Worm (Caenorhabditis elegans) whole organism, mixed stage, embryonic: ENCODE measurements around the gene T10B10.4.

Source experiments
- M03D4.4 ChIP-seq: sonication (generic microtip); optimal IDR thresholded peaks from 2 replicates; lab custom pipeline; 2017; ENCODE audit warnings: mild to moderate bottlenecking, missing genetic modification characterization, missing compliant biosample characterization
- bed-3 ChIP-seq: fragments of 200-800 bp; sonication (Bioruptor generic); optimal IDR thresholded peaks from 3 replicates; lab custom pipeline; 2018; ENCODE audit warnings: mild to moderate bottlenecking, missing genetic modification characterization, moderate library complexity, missing compliant biosample characterization
- blmp-1 ChIP-seq: fragments of 150-350 bp; optimal IDR thresholded peaks from 2 replicates; lab custom pipeline; 2014; ENCODE audit warnings: missing biosample characterization, missing genetic modification characterization
- ceh-39 ChIP-seq: fragments of 150-350 bp; optimal IDR thresholded peaks from 2 replicates; lab custom pipeline; 2014; ENCODE audit warnings: missing biosample characterization, missing genetic modification characterization
- ceh-83 ChIP-seq: fragments of 200-800 bp; sonication (Bioruptor generic); optimal IDR thresholded peaks from 2 replicates; lab custom pipeline; 2018; ENCODE audit warnings: mild to moderate bottlenecking, missing genetic modification characterization, missing compliant biosample characterization
- ces-1 ChIP-seq: fragments of 150-350 bp; optimal IDR thresholded peaks from 2 replicates; lab custom pipeline; 2014; ENCODE audit warnings: missing biosample characterization, missing genetic modification reagents, missing genetic modification characterization
- cnd-1 ChIP-seq: fragments of 200-800 bp; sonication (Bioruptor generic); optimal IDR thresholded peaks from 2 replicates; lab custom pipeline; 2018; ENCODE audit warnings: mild to moderate bottlenecking, missing genetic modification characterization, missing compliant biosample characterization
- drap-1 ChIP-seq: fragments of 200-800 bp; sonication (Bioruptor generic); optimal IDR thresholded peaks from 3 replicates; lab custom pipeline; 2018; ENCODE audit warnings: mild to moderate bottlenecking, missing genetic modification characterization, missing compliant biosample characterization
- elt-1 ChIP-seq: sonication (generic microtip); optimal IDR thresholded peaks from 2 replicates; lab custom pipeline; 2017; ENCODE audit warnings: missing genetic modification characterization, mild to moderate bottlenecking, missing compliant biosample characterization, antibody characterized with exemption, moderate library complexity, borderline replicate concordance; ENCODE audit not compliant: insufficient read depth
- elt-3 ChIP-seq: fragments of 150-350 bp; optimal IDR thresholded peaks from 2 replicates; lab custom pipeline; 2014; ENCODE audit warnings: missing biosample characterization, missing genetic modification characterization
- flh-1 ChIP-seq: fragments of 200-800 bp; sonication (Bioruptor generic); optimal IDR thresholded peaks from 2 replicates; lab custom pipeline; 2018; ENCODE audit warnings: mild to moderate bottlenecking, missing genetic modification characterization, moderate library complexity, missing compliant biosample characterization
- ham-2 ChIP-seq: fragments of 200-800 bp; sonication (Bioruptor generic); optimal IDR thresholded peaks from 2 replicates; lab custom pipeline; 2018; ENCODE audit warnings: mild to moderate bottlenecking, missing genetic modification characterization, missing compliant biosample characterization
- hlh-1 ChIP-seq: fragments of 150-350 bp; optimal IDR thresholded peaks from 2 replicates; lab custom pipeline; 2014; ENCODE audit warnings: missing biosample characterization, missing genetic modification reagents, missing genetic modification characterization
- lin-13 ChIP-seq: fragments of 150-350 bp; optimal IDR thresholded peaks from 2 replicates; lab custom pipeline; 2014; ENCODE audit warnings: missing biosample characterization, missing genetic modification characterization
- lin-32 ChIP-seq: fragments of 200-800 bp; sonication (Bioruptor generic); optimal IDR thresholded peaks from 2 replicates; lab custom pipeline; 2018; ENCODE audit warnings: mild to moderate bottlenecking, missing genetic modification characterization, missing compliant biosample characterization
- lsy-2 ChIP-seq: fragments of 150-350 bp; optimal IDR thresholded peaks from 2 replicates; lab custom pipeline; 2014; ENCODE audit warnings: missing biosample characterization, missing genetic modification characterization
- mab-5 ChIP-seq: fragments of 150-350 bp; optimal IDR thresholded peaks from 2 replicates; lab custom pipeline; 2014; ENCODE audit warnings: missing biosample characterization, missing genetic modification characterization
- mep-1 ChIP-seq: fragments of 150-350 bp; optimal IDR thresholded peaks from 2 replicates; lab custom pipeline; 2017; ENCODE audit warnings: missing biosample characterization, missing genetic modification reagents, missing genetic modification characterization, inconsistent platforms
- mls-2 ChIP-seq: sonication (generic microtip); optimal IDR thresholded peaks from 2 replicates; lab custom pipeline; 2016; ENCODE audit warnings: mild to moderate bottlenecking, missing genetic modification characterization, moderate library complexity, missing compliant biosample characterization
- nhr-12 ChIP-seq: fragments of 150-350 bp; optimal IDR thresholded peaks from 2 replicates; lab custom pipeline; 2014; ENCODE audit warnings: missing biosample characterization, missing genetic modification characterization
- nhr-2 ChIP-seq: fragments of 150-350 bp; optimal IDR thresholded peaks from 2 replicates; lab custom pipeline; 2014; ENCODE audit warnings: missing biosample characterization, missing genetic modification characterization
- nhr-237 ChIP-seq: fragments of 150-350 bp; optimal IDR thresholded peaks from 2 replicates; lab custom pipeline; 2014; ENCODE audit warnings: missing biosample characterization, missing genetic modification characterization
- nhr-28 ChIP-seq: fragments of 150-350 bp; optimal IDR thresholded peaks from 2 replicates; lab custom pipeline; 2014; ENCODE audit warnings: missing biosample characterization, missing genetic modification characterization
- nhr-76 ChIP-seq: sonication (generic microtip); optimal IDR thresholded peaks from 2 replicates; lab custom pipeline; 2017; ENCODE audit warnings: missing biosample characterization, missing genetic modification characterization
- pha-4 ChIP-seq: fragments of 150-350 bp; optimal IDR thresholded peaks from 2 replicates; lab custom pipeline; 2018; ENCODE audit warnings: missing biosample characterization, missing genetic modification reagents, missing genetic modification characterization
- snpc-4 ChIP-seq: fragments of 150-350 bp; optimal IDR thresholded peaks from 2 replicates; lab custom pipeline; 2014; ENCODE audit warnings: missing biosample characterization, missing genetic modification characterization
- sptf-1 ChIP-seq: sonication (generic microtip); optimal IDR thresholded peaks from 2 replicates; lab custom pipeline; 2017; ENCODE audit warnings: mild to moderate bottlenecking, missing genetic modification characterization, moderate library complexity, missing compliant biosample characterization
- tbx-8 ChIP-seq: fragments of 200-800 bp; sonication (Bioruptor generic); optimal IDR thresholded peaks from 2 replicates; lab custom pipeline; 2018; ENCODE audit warnings: mild to moderate bottlenecking, missing genetic modification characterization, moderate library complexity, missing compliant biosample characterization
- unc-120 ChIP-seq: sonication (generic microtip); optimal IDR thresholded peaks from 2 replicates; lab custom pipeline; 2017; ENCODE audit warnings: missing genetic modification characterization, missing compliant biosample characterization; ENCODE audit not compliant: poor library complexity, severe bottlenecking
- unc-39 ChIP-seq: fragments of 150-350 bp; optimal IDR thresholded peaks from 2 replicates; lab custom pipeline; 2014; ENCODE audit warnings: missing biosample characterization, missing genetic modification characterization
- unc-62 ChIP-seq: fragments of 150-350 bp; optimal IDR thresholded peaks from 2 replicates; lab custom pipeline; 2014; ENCODE audit warnings: missing biosample characterization, missing genetic modification reagents, missing genetic modification characterization
- zip-8 ChIP-seq: fragments of 150-350 bp; optimal IDR thresholded peaks from 2 replicates; lab custom pipeline; 2014; ENCODE audit warnings: missing biosample characterization, missing genetic modification characterization

T10B10.4 gene

ce11 chrX:15160923-15161322 is 29.0 kb upstream of the T10B10.4 start:
- no peak for TF ChIP-seq lsy-2
- no peak for TF ChIP-seq unc-62 (GFP tag; lab: Kevin White, UChicago)

ce11 chrX:15163118-15163517 is 26.8 kb upstream of the T10B10.4 start:
- TF ChIP-seq ham-2 (GFP tag; lab: Kevin White, UChicago) (no peak), lin-13 (tag; lab: Kevin White, UChicago) (no peak), nhr-237 (tag; lab: Kevin White, UChicago) (no peak), hlh-1 (tag; lab: Kevin White, UChicago) (no peak), drap-1 (no peak), elt-3 (tag; lab: Kevin White, UChicago) (no peak), bed-3 (GFP tag; lab: Kevin White, UChicago) (no peak), mab-5 (tag; lab: Kevin White, UChicago) (no peak), ceh-83 (GFP tag; lab: Kevin White, UChicago) (no peak), elt-1 (tag; lab: Kevin White, UChicago) (no peak), tbx-8 (GFP tag; lab: Kevin White, UChicago) (no peak), snpc-4 (no peak), mep-1 (no peak), M03D4.4 (tag; lab: Kevin White, UChicago) (no peak), nhr-28 (no peak), nhr-76 (no peak), unc-39 (tag; lab: Kevin White, UChicago) (no peak)

ce11 chrX:15164108-15164507 is 25.8 kb upstream of the T10B10.4 start, which contains the start of gene T10B10.9:
Gene T10B10.9, plus strand, starts transcription at chrX:15164408.
- TF ChIP-seq flh-1 (no peak), tbx-8 (GFP tag; lab: Kevin White, UChicago) (no peak), lsy-2 (no peak), mab-5 (tag; lab: Kevin White, UChicago) (no peak), blmp-1 (no peak), pha-4 (tag; lab: Kevin White, UChicago) (no peak), ham-2 (GFP tag; lab: Kevin White, UChicago) (no peak), nhr-12 (tag; lab: Kevin White, UChicago) (no peak), nhr-76 (no peak), elt-1 (tag; lab: Kevin White, UChicago) (no peak), zip-8 (tag; lab: Kevin White, UChicago) (no peak), ceh-39 (tag; lab: Kevin White, UChicago) (no peak), M03D4.4 (tag; lab: Kevin White, UChicago) (no peak), nhr-2 (no peak), mls-2 (tag; lab: Kevin White, UChicago) (no peak), elt-3 (tag; lab: Kevin White, UChicago) (no peak), unc-39 (tag; lab: Kevin White, UChicago) (no peak), drap-1 (no peak), ceh-83 (GFP tag; lab: Kevin White, UChicago) (no peak), mep-1 (no peak)

ce11 chrX:15166122-15166521 is 23.8 kb upstream of the T10B10.4 start, which contains the start of gene T10B10.8:
Gene T10B10.8, minus strand, starts transcription at chrX:15166222.
- TF ChIP-seq elt-3 (tag; lab: Kevin White, UChicago) (no peak), nhr-12 (tag; lab: Kevin White, UChicago) (no peak), blmp-1 (no peak), M03D4.4 (tag; lab: Kevin White, UChicago) (no peak), lin-13 (tag; lab: Kevin White, UChicago) (no peak), nhr-76 (no peak)

ce11 chrX:15167692-15168091 is 22.2 kb upstream of the T10B10.4 start:
- TF ChIP-seq lin-32 (no peak), nhr-2 (no peak), nhr-237 (tag; lab: Kevin White, UChicago) (no peak), ces-1 (GFP tag; lab: Kevin White, UChicago) (no peak), cnd-1 (no peak), pha-4 (tag; lab: Kevin White, UChicago) (no peak), unc-120 (tag; lab: Kevin White, UChicago) (no peak), hlh-1 (tag; lab: Kevin White, UChicago) (no peak), sptf-1 (tag; lab: Kevin White, UChicago) (no peak), flh-1 (no peak), M03D4.4 (tag; lab: Kevin White, UChicago) (no peak)
